Fruit fly (Drosophila melanogaster): ENCODE measurements around the gene CG42758.
A peak's percentile ranks its signal among the peaks of the same experiment; 100 is the strongest.

CG42758 gene

DNA sequence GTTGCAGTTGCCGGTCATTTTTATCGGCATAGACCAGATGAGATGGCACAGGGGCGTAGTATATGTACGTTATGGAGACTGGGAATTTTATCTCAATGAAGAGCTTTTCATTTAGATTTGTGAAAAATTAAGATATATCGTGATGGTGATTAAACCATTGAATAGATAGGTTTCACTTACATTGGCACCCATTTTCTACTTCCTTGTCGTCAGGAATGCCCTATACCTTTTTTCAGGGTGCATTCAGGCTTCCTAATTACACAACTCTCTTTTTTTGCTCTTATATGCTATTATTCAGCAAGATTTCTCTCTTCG is 14.4 kb upstream of the CG42758 start (continued):
- TF ChIP-seq CG10669 (GFP tag; optimal IDR thresholded peaks at IDR 0.05) = peak; percentile 97
- peak; percentile 93 for TF ChIP-seq CG11762 (GFP tag; optimal IDR thresholded peaks at IDR 0.05; ENCODE audit: insufficient read depth)
- peak; percentile 94 for TF ChIP-seq net (GFP tag; optimal IDR thresholded peaks at IDR 0.05)
- TF ChIP-seq Smox (GFP tag; optimal IDR thresholded peaks at IDR 0.05) = peak; percentile 51
- TF ChIP-seq Gug (GFP tag; IDR thresholded peaks at IDR 0.05) = peak; percentile 87
- TF ChIP-seq OdsH (GFP tag; optimal IDR thresholded peaks at IDR 0.05) = peak; percentile 96
- no peak for TF ChIP-seq Ets21C (GFP tag; optimal IDR thresholded peaks at IDR 0.05)
- peak; percentile 76 for TF ChIP-seq lz (GFP tag; optimal IDR thresholded peaks at IDR 0.05)
- peak; percentile 33 for TF ChIP-seq CG31627 (GFP tag; optimal IDR thresholded peaks at IDR 0.05)
- TF ChIP-seq CG10631 (GFP tag; optimal IDR thresholded peaks at IDR 0.05) = peak; percentile 98
- peak; percentile 90 for TF ChIP-seq dac (GFP tag; optimal IDR thresholded peaks at IDR 0.05)
- peak; percentile 76 for TF ChIP-seq esn (GFP tag; optimal IDR thresholded peaks at IDR 0.05)
- peak; percentile 95 for TF ChIP-seq CG9139 (GFP tag; optimal IDR thresholded peaks at IDR 0.05)
- TF ChIP-seq CG11902 (GFP tag; optimal IDR thresholded peaks at IDR 0.05) = peak; percentile 85
- TF ChIP-seq svp (GFP tag) = peak; percentile 65
- peak; percentile 92 to 96 for TF ChIP-seq salr (GFP tag; optimal IDR thresholded peaks at IDR 0.05)
- TF ChIP-seq CG6792 (GFP tag; optimal IDR thresholded peaks at IDR 0.05) = peak; percentile 93
- TF ChIP-seq CG16779 (tag; optimal IDR thresholded peaks at IDR 0.05) = peak; percentile 95
- TF ChIP-seq fd85E (GFP tag; optimal IDR thresholded peaks at IDR 0.05) = peak; percentile 80
- TF ChIP-seq fkh (GFP tag; optimal IDR thresholded peaks at IDR 0.05) = no peak
- peak; percentile 85 for TF ChIP-seq Sox15 (GFP tag; optimal IDR thresholded peaks at IDR 0.05)
- peak; percentile 54 for TF ChIP-seq Sox102F (GFP tag; optimal IDR thresholded peaks at IDR 0.05)
- TF ChIP-seq CG6854 (GFP tag; optimal IDR thresholded peaks at IDR 0.05) = no peak
- peak; percentile 94 for TF ChIP-seq CG3032 (tag; optimal IDR thresholded peaks at IDR 0.05)
- TF ChIP-seq Eip75B (GFP tag; optimal IDR thresholded peaks at IDR 0.05) = peak; percentile 97
- peak; percentile 80 for TF ChIP-seq topi (GFP tag; optimal IDR thresholded peaks at IDR 0.05)
- peak; percentile 98 for TF ChIP-seq CG6163 (GFP tag; IDR thresholded peaks at IDR 0.05)
- TF ChIP-seq CG3919 (GFP tag; optimal IDR thresholded peaks at IDR 0.05) = peak; percentile 98
- peak; percentile 61 for TF ChIP-seq Met (GFP tag; optimal IDR thresholded peaks at IDR 0.05)
- peak; percentile 91 for TF ChIP-seq CG8632 (GFP tag; optimal IDR thresholded peaks at IDR 0.05)
- TF ChIP-seq CG34406 (GFP tag; optimal IDR thresholded peaks at IDR 0.05) = peak; percentile 89
- TF ChIP-seq Hr39 (GFP tag; optimal IDR thresholded peaks at IDR 0.05) = peak; percentile 54
- TF ChIP-seq CG1621 (tag; optimal IDR thresholded peaks at IDR 0.05) = peak; percentile 98
- peak; percentile 98 for TF ChIP-seq spab (GFP tag; optimal IDR thresholded peaks at IDR 0.05)
- peak; percentile 97 to 98 for TF ChIP-seq ss (GFP tag; optimal IDR thresholded peaks at IDR 0.05)
- peak; percentile 99 for TF ChIP-seq Eip78C (GFP tag)
- TF ChIP-seq Hr38 (GFP tag; optimal IDR thresholded peaks at IDR 0.05) = no peak
- peak; percentile 94 for TF ChIP-seq pdm3 (GFP tag; optimal IDR thresholded peaks at IDR 0.05)
- peak; percentile 94 for TF ChIP-seq CG32006 (GFP tag; optimal IDR thresholded peaks at IDR 0.05)
- TF ChIP-seq achi (GFP tag; optimal IDR thresholded peaks at IDR 0.05) = peak; percentile 96
- peak; percentile 91 for TF ChIP-seq CG6276 (GFP tag; optimal IDR thresholded peaks at IDR 0.05)
- TF ChIP-seq CG8119 (GFP tag; IDR thresholded peaks at IDR 0.05) = peak; percentile 94

DNA sequence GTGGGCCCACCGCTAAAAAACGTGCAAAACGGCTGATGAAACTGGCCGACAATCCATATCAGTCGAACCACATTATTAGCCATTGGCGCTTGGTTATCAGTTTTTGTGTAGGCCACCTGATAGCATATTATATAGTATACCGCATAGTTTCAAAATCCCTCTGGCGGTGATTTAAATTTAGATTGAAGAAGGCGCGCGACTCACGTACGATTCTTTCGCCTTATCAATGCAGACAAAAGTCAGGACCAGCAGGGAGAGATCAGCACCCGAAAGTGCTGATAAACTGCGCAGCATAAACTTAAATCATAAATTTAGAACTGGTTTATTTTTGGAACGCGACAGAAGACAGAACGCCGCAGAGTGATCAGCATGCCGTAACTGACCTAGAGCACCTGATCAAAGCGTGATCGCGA is 13.3 kb upstream of the CG42758 start:
- TF ChIP-seq Eip78C (GFP tag) (peak; percentile 53), CG10631 (GFP tag; optimal IDR thresholded peaks at IDR 0.05) (no peak)

Data from whole organism, prepupa.